Worm (Caenorhabditis elegans) whole organism, late embryonic: Measurements from ENCODE around the gene pat-12.
A peak's percentile ranks its signal among the peaks of the same experiment; 100 is the strongest.

Source experiments
- K02D7.2 ChIP-seq: sonication (generic microtip); optimal IDR thresholded peaks from 2 replicates; lab custom pipeline; 2017; ENCODE audit warnings: mild to moderate bottlenecking, missing genetic modification characterization, missing compliant biosample characterization
- ceh-19 ChIP-seq: fragments of 200-800 bp; sonication (Bioruptor generic); optimal IDR thresholded peaks from 2 replicates; lab custom pipeline; 2018; ENCODE audit warnings: mild to moderate bottlenecking, missing genetic modification characterization, missing compliant biosample characterization
- ceh-22 ChIP-seq: sonication (generic microtip); optimal IDR thresholded peaks from 2 replicates; lab custom pipeline; 2017; ENCODE audit warnings: missing biosample characterization, missing genetic modification characterization
- ceh-30 ChIP-seq: fragments of 150-350 bp; optimal IDR thresholded peaks from 2 replicates; lab custom pipeline; 2014; ENCODE audit warnings: missing biosample characterization, missing genetic modification characterization
- ceh-31 ChIP-seq: sonication (generic microtip); optimal IDR thresholded peaks from 2 replicates; lab custom pipeline; 2016; ENCODE audit warnings: missing genetic modification characterization, missing compliant biosample characterization
- ceh-48 ChIP-seq: sonication (generic microtip); optimal IDR thresholded peaks from 2 replicates; lab custom pipeline; 2016; ENCODE audit warnings: missing genetic modification characterization, inconsistent platforms, missing compliant biosample characterization
- ceh-6 ChIP-seq: fragments of 200-800 bp; sonication (Bioruptor generic); optimal IDR thresholded peaks from 2 replicates; lab custom pipeline; 2018; ENCODE audit warnings: mild to moderate bottlenecking, missing genetic modification characterization, missing compliant biosample characterization
- ceh-9 ChIP-seq: sonication (generic microtip); optimal IDR thresholded peaks from 2 replicates; lab custom pipeline; 2016; ENCODE audit warnings: mild to moderate bottlenecking, missing genetic modification characterization, inconsistent platforms, missing compliant biosample characterization
- che-1 ChIP-seq: sonication (generic microtip); optimal IDR thresholded peaks from 2 replicates; lab custom pipeline; 2016; ENCODE audit warnings: mild to moderate bottlenecking, missing genetic modification characterization, missing compliant biosample characterization
- elt-2 ChIP-seq: sonication (generic microtip); optimal IDR thresholded peaks from 2 replicates; lab custom pipeline; 2016; ENCODE audit warnings: missing genetic modification reagents, missing genetic modification characterization, missing compliant biosample characterization
- elt-4 ChIP-seq: sonication (generic microtip); optimal IDR thresholded peaks from 2 replicates; lab custom pipeline; 2016; ENCODE audit warnings: missing genetic modification characterization, missing compliant biosample characterization
- ets-4 ChIP-seq: sonication (generic microtip); optimal IDR thresholded peaks from 2 replicates; lab custom pipeline; 2016; ENCODE audit warnings: missing genetic modification characterization, missing compliant biosample characterization
- fkh-6 ChIP-seq: sonication (generic microtip); optimal IDR thresholded peaks from 2 replicates; lab custom pipeline; 2016; ENCODE audit warnings: missing genetic modification characterization, missing compliant biosample characterization
- gmeb-2 ChIP-seq: sonication (generic microtip); optimal IDR thresholded peaks from 2 replicates; lab custom pipeline; 2016; ENCODE audit warnings: missing genetic modification characterization, inconsistent platforms, missing compliant biosample characterization
- hlh-13 ChIP-seq: fragments of 200-800 bp; sonication (Bioruptor generic); optimal IDR thresholded peaks from 2 replicates; lab custom pipeline; 2018; ENCODE audit warnings: mild to moderate bottlenecking, missing genetic modification characterization, missing compliant biosample characterization
- hlh-15 ChIP-seq: sonication (generic microtip); optimal IDR thresholded peaks from 2 replicates; lab custom pipeline; 2016; ENCODE audit warnings: missing genetic modification characterization, missing compliant biosample characterization
- hlh-30 ChIP-seq: sonication (generic microtip); optimal IDR thresholded peaks from 2 replicates; lab custom pipeline; 2017; ENCODE audit warnings: antibody characterized with exemption, missing genetic modification characterization, missing compliant biosample characterization; ENCODE audit not compliant: insufficient read depth
- lim-6 ChIP-seq: sonication (generic microtip); optimal IDR thresholded peaks from 2 replicates; lab custom pipeline; 2016; ENCODE audit warnings: missing genetic modification characterization, missing compliant biosample characterization
- lin-11 ChIP-seq: fragments of 200-800 bp; sonication (Bioruptor generic); optimal IDR thresholded peaks from 2 replicates; lab custom pipeline; 2018; ENCODE audit warnings: mild to moderate bottlenecking, missing genetic modification characterization, missing compliant biosample characterization
- madf-2 ChIP-seq: sonication (generic microtip); optimal IDR thresholded peaks from 2 replicates; lab custom pipeline; 2017; ENCODE audit warnings: missing genetic modification characterization, missing compliant biosample characterization
- mec-3 ChIP-seq: sonication (generic microtip); optimal IDR thresholded peaks from 2 replicates; lab custom pipeline; 2016; ENCODE audit warnings: borderline replicate concordance, missing genetic modification characterization, missing compliant biosample characterization
- nhr-11 ChIP-seq: fragments of 150-350 bp; optimal IDR thresholded peaks from 2 replicates; lab custom pipeline; 2014; ENCODE audit warnings: missing biosample characterization, missing genetic modification characterization
- npax-4 ChIP-seq: sonication (generic microtip); optimal IDR thresholded peaks from 2 replicates; lab custom pipeline; 2016; ENCODE audit warnings: missing genetic modification characterization, missing compliant biosample characterization
- odd-2 ChIP-seq: sonication (generic microtip); optimal IDR thresholded peaks from 2 replicates; lab custom pipeline; 2017; ENCODE audit warnings: antibody characterized with exemption, mild to moderate bottlenecking, missing genetic modification characterization, missing compliant biosample characterization
- pax-1 ChIP-seq: fragments of 150-350 bp; optimal IDR thresholded peaks from 2 replicates; lab custom pipeline; 2014; ENCODE audit warnings: missing biosample characterization, missing genetic modification characterization
- pha-4 ChIP-seq: fragments of 150-350 bp; optimal IDR thresholded peaks from 2 replicates; lab custom pipeline; 2018; ENCODE audit warnings: missing biosample characterization, missing genetic modification reagents, missing genetic modification characterization
- ref-2 ChIP-seq: sonication (generic microtip); optimal IDR thresholded peaks from 2 replicates; lab custom pipeline; 2016; ENCODE audit warnings: missing genetic modification characterization, missing compliant biosample characterization
- sdc-2 ChIP-seq: sonication (generic microtip); optimal IDR thresholded peaks from 2 replicates; lab custom pipeline; 2016; ENCODE audit warnings: missing genotype, missing genetic modification characterization, missing compliant biosample characterization
- sox-4 ChIP-seq: sonication (generic microtip); optimal IDR thresholded peaks from 2 replicates; lab custom pipeline; 2017; ENCODE audit warnings: mild to moderate bottlenecking, missing genetic modification characterization, inconsistent platforms, missing compliant biosample characterization
- syd-9 ChIP-seq: sonication (generic microtip); optimal IDR thresholded peaks from 2 replicates; lab custom pipeline; 2016; ENCODE audit warnings: mild to moderate bottlenecking, missing genetic modification characterization, moderate library complexity, missing compliant biosample characterization
- tbx-7 ChIP-seq: sonication (generic microtip); optimal IDR thresholded peaks from 2 replicates; lab custom pipeline; 2016; ENCODE audit warnings: missing genotype, missing genetic modification characterization, missing compliant biosample characterization
- ttx-3 ChIP-seq: sonication (generic microtip); optimal IDR thresholded peaks from 2 replicates; lab custom pipeline; 2016; ENCODE audit warnings: missing genetic modification reagents, missing genetic modification characterization, missing compliant biosample characterization
- unc-3 ChIP-seq, 2 experiments: fragments of 200-800 bp in 1 of 2; sonication (Bioruptor generic) in 1 of 2; sonication (generic microtip) in 1 of 2; conservative IDR thresholded peaks in 1 of 2; optimal IDR thresholded peaks in 1 of 2; 2 replicates each; pipeline versions ENCODE4 v1.3.6 to Lab custom; 2016 to 2022; ENCODE audit warnings: missing compliant biosample characterization in 2 of 2, missing genetic modification characterization in 2 of 2, missing genetic modification reagents in 1 of 2
- zip-5 ChIP-seq: sonication (generic microtip); optimal IDR thresholded peaks from 2 replicates; lab custom pipeline; 2016; ENCODE audit warnings: missing genetic modification characterization, missing compliant biosample characterization

Gene pat-12

ce11 chrIII:754371-754770 is 2.1 kb upstream of the pat-12 start:
- TF ChIP-seq sox-4 (tag; lab: Kevin White, UChicago) = no peak
- TF ChIP-seq nhr-11 = no peak
- no peak for TF ChIP-seq gmeb-2 (tag; lab: Kevin White, UChicago)

ce11 chrIII:750028-750427 is 2.2 kb downstream of the pat-12 start:
- TF ChIP-seq ceh-30 = no peak
- TF ChIP-seq fkh-6 (tag; lab: Kevin White, UChicago) = no peak
- TF ChIP-seq zip-5 (tag; lab: Kevin White, UChicago) = no peak
- no peak for TF ChIP-seq pax-1
- TF ChIP-seq hlh-15 = no peak
- no peak for TF ChIP-seq K02D7.2
- no peak for TF ChIP-seq elt-4 (tag; lab: Kevin White, UChicago)
- no peak for TF ChIP-seq lim-6 (tag; lab: Kevin White, UChicago)
- no peak for TF ChIP-seq lin-11
- no peak for TF ChIP-seq pha-4 (tag; lab: Kevin White, UChicago)
- TF ChIP-seq che-1 (tag; lab: Kevin White, UChicago) = no peak
- TF ChIP-seq odd-2 (tag; lab: Kevin White, UChicago) = no peak
- no peak for TF ChIP-seq ttx-3 (tag; lab: Kevin White, UChicago)
- TF ChIP-seq ceh-9 (tag; lab: Kevin White, UChicago) = no peak
- TF ChIP-seq ceh-31 (tag; lab: Kevin White, UChicago) = no peak
- TF ChIP-seq madf-2 (tag; lab: Kevin White, UChicago) = no peak
- no peak for TF ChIP-seq elt-2 (tag; lab: Kevin White, UChicago)
- no peak for TF ChIP-seq hlh-13 (GFP tag; lab: Kevin White, UChicago)
- TF ChIP-seq sdc-2 = no peak

- TF ChIP-seq hlh-30 = no peak
- TF ChIP-seq elt-2 (tag; lab: Kevin White, UChicago) = peak; percentile 41
- TF ChIP-seq K02D7.2 = no peak
- TF ChIP-seq che-1 (tag; lab: Kevin White, UChicago) = no peak
- TF ChIP-seq, all 69 proteins: peak for 1
Measured at ce11 chrIII:748782-749181, 3.4 kb downstream of the pat-12 start.

- TF ChIP-seq tbx-7 (tag; lab: Kevin White, UChicago) (no peak), fkh-6 (tag; lab: Kevin White, UChicago) (no peak), ceh-19 (no peak), hlh-13 (GFP tag; lab: Kevin White, UChicago) (no peak), odd-2 (tag; lab: Kevin White, UChicago) (no peak), madf-2 (tag; lab: Kevin White, UChicago) (no peak), ceh-22 (tag; lab: Kevin White, UChicago) (no peak), lin-11 (no peak), ceh-48 (no peak), ref-2 (no peak), hlh-15 (no peak), ceh-6 (GFP tag; lab: Kevin White, UChicago) (no peak)
Measured at ce11 chrIII:744459-744858, 7.8 kb downstream of the pat-12 start.

ce11 chrIII:740382-740781 is 11.8 kb downstream of the pat-12 start, which contains the start of gene idpp-1:
Gene idpp-1 (plus strand): TSS chrIII:740682.
- TF ChIP-seq unc-3 (GFP tag; conservative IDR thresholded peaks at IDR 0.05; lab: Robert Waterston, UW) (no peak), unc-3 (tag; optimal IDR thresholded peaks at IDR 0.05; lab: Kevin White, UChicago) (no peak), ceh-30 (no peak), mec-3 (tag; lab: Kevin White, UChicago) (no peak), ets-4 (tag; lab: Kevin White, UChicago) (no peak), npax-4 (tag; lab: Kevin White, UChicago) (no peak), syd-9 (no peak)
